Worm (Caenorhabditis elegans): ENCODE data around the gene swm-1.

Gene swm-1

ce11 chrV:9065915-9066314 is 11.2 kb upstream of the swm-1 start:
- peak; percentile 87 for TF ChIP-seq elt-1 (tag; optimal IDR thresholded peaks at IDR 0.05)
- no peak for TF ChIP-seq daf-12 (tag; optimal IDR thresholded peaks at IDR 0.05)

ce11 chrV:9065001-9065400 is 10.3 kb upstream of the swm-1 start:
- TF ChIP-seq hmg-11 (tag; optimal IDR thresholded peaks at IDR 0.05) (no peak), elt-2 (tag; optimal IDR thresholded peaks at IDR 0.05) (no peak), jun-1 (tag; optimal IDR thresholded peaks at IDR 0.05) (no peak), eor-1 (tag; optimal IDR thresholded peaks at IDR 0.05) (no peak), nhr-43 (tag; optimal IDR thresholded peaks at IDR 0.05; ENCODE audit: poor library complexity, severe bottlenecking) (no peak), pha-4 (tag; optimal IDR thresholded peaks at IDR 0.05) (no peak), skn-1 (tag; optimal IDR thresholded peaks at IDR 0.05) (no peak), nhr-25 (tag; optimal IDR thresholded peaks at IDR 0.05) (no peak)

ce11 chrV:9063134-9063533 is 8.5 kb upstream of the swm-1 start:
- TF ChIP-seq jun-1 (tag; optimal IDR thresholded peaks at IDR 0.05), result no peak
- TF ChIP-seq ama-1 (optimal IDR thresholded peaks at IDR 0.05), result no peak
- TF ChIP-seq lsy-12 (tag; optimal IDR thresholded peaks at IDR 0.05), result no peak
- peak; percentile 32 for TF ChIP-seq nhr-23 (tag; optimal IDR thresholded peaks at IDR 0.05)
- no peak for TF ChIP-seq nhr-12 (tag; optimal IDR thresholded peaks at IDR 0.05)

ce11 chrV:9062341-9062740 is 7.7 kb upstream of the swm-1 start, which contains the start of gene C25E10.12:
Gene C25E10.12, minus strand, starts transcription at chrV:9062441.
- TF ChIP-seq lsy-12 (tag; optimal IDR thresholded peaks at IDR 0.05) (no peak), pha-4 (tag; optimal IDR thresholded peaks at IDR 0.05) (no peak), egl-27 (tag; optimal IDR thresholded peaks at IDR 0.05) (no peak), nhr-23 (tag; optimal IDR thresholded peaks at IDR 0.05) (no peak), skn-1 (tag; optimal IDR thresholded peaks at IDR 0.05) (no peak), R02D3.7 (tag; optimal IDR thresholded peaks at IDR 0.05) (no peak), daf-12 (tag; optimal IDR thresholded peaks at IDR 0.05) (no peak), ztf-4 (tag; optimal IDR thresholded peaks at IDR 0.05) (no peak), eor-1 (tag; optimal IDR thresholded peaks at IDR 0.05) (no peak), tbx-2 (tag; optimal IDR thresholded peaks at IDR 0.05) (no peak), nhr-11 (tag; optimal IDR thresholded peaks at IDR 0.05) (no peak)

- TF ChIP-seq nhr-237 (tag; optimal IDR thresholded peaks at IDR 0.05) (no peak), unc-39 (tag; optimal IDR thresholded peaks at IDR 0.05) (no peak), pqm-1 (tag; optimal IDR thresholded peaks at IDR 0.05) (no peak), nhr-23 (tag; optimal IDR thresholded peaks at IDR 0.05) (no peak), hmg-11 (tag; optimal IDR thresholded peaks at IDR 0.05) (no peak), snpc-4 (tag; optimal IDR thresholded peaks at IDR 0.05) (no peak), mml-1 (tag; optimal IDR thresholded peaks at IDR 0.05) (no peak), lin-39 (tag; optimal IDR thresholded peaks at IDR 0.05) (no peak), elt-1 (tag; optimal IDR thresholded peaks at IDR 0.05) (no peak)
Measured at ce11 chrV:9059468-9059867, 4.8 kb upstream of the swm-1 start, which contains the start of the genes C25E10.16 and C25E10.13. Gene C25E10.16, minus strand, starts transcription at chrV:9059568. Gene C25E10.13, plus strand, starts transcription at chrV:9059723.

- TF ChIP-seq nhr-28 (tag; optimal IDR thresholded peaks at IDR 0.05) (no peak), nhr-77 (tag; optimal IDR thresholded peaks at IDR 0.05) (no peak), unc-39 (tag; optimal IDR thresholded peaks at IDR 0.05) (no peak), pha-4 (tag; optimal IDR thresholded peaks at IDR 0.05) (no peak), R02D3.7 (tag; optimal IDR thresholded peaks at IDR 0.05) (no peak), ceh-28 (tag; optimal IDR thresholded peaks at IDR 0.05) (no peak), lsy-12 (tag; optimal IDR thresholded peaks at IDR 0.05) (no peak), nhr-43 (tag; optimal IDR thresholded peaks at IDR 0.05; ENCODE audit: poor library complexity, severe bottlenecking) (no peak), unc-62 (GFP tag; optimal IDR thresholded peaks at IDR 0.05) (no peak), skn-1 (tag; optimal IDR thresholded peaks at IDR 0.05) (no peak), nhr-237 (tag; optimal IDR thresholded peaks at IDR 0.05) (no peak), ztf-4 (tag; optimal IDR thresholded peaks at IDR 0.05) (no peak), lin-39 (tag; optimal IDR thresholded peaks at IDR 0.05) (no peak), ama-1 (optimal IDR thresholded peaks at IDR 0.05) (no peak), pqm-1 (tag; optimal IDR thresholded peaks at IDR 0.05) (no peak), nhr-25 (tag; optimal IDR thresholded peaks at IDR 0.05) (no peak), egl-5 (tag; optimal IDR thresholded peaks at IDR 0.05) (no peak), mml-1 (tag; optimal IDR thresholded peaks at IDR 0.05) (no peak), zag-1 (tag; optimal IDR thresholded peaks at IDR 0.05) (no peak)
Measured at ce11 chrV:9058627-9059026, 4.0 kb upstream of the swm-1 start, which contains the start of gene C25E10.11. Gene C25E10.11, minus strand, starts transcription at chrV:9058727.
